Fruit fly (Drosophila melanogaster) whole organism, adult: ENCODE measurements around the gene CG1835.

Source experiments
- CG11617 ChIP-seq: fragments of 200-800 bp; sonication (Bioruptor generic); optimal IDR thresholded peaks from 2 replicates; lab custom pipeline; 2017; ENCODE audit warnings: mild to moderate bottlenecking, missing biosample characterization, missing genetic modification reagents, missing genetic modification characterization
- CG12768 ChIP-seq: fragments of 200-800 bp; sonication (Bioruptor generic); optimal IDR thresholded peaks from 2 replicates; lab custom pipeline; 2017; ENCODE audit warnings: missing biosample characterization, missing genetic modification characterization, mild to moderate bottlenecking, moderate library complexity, missing genetic modification reagents
- CG14711 ChIP-seq: fragments of 200-800 bp; sonication (Bioruptor generic); optimal IDR thresholded peaks from 2 replicates; lab custom pipeline; 2018; ENCODE audit warnings: missing biosample characterization, mild to moderate bottlenecking, missing genetic modification characterization, moderate library complexity
- CG1620 ChIP-seq: fragments of 200-800 bp; sonication (Bioruptor generic); optimal IDR thresholded peaks from 2 replicates; lab custom pipeline; 2016; ENCODE audit warnings: missing biosample characterization, missing genetic modification characterization
- CG33017 ChIP-seq: fragments of 200-800 bp; sonication (Bioruptor generic); optimal IDR thresholded peaks from 2 replicates; lab custom pipeline; 2018; ENCODE audit warnings: missing biosample characterization, mild to moderate bottlenecking, missing genetic modification characterization, moderate library complexity
- CG5204 ChIP-seq: fragments of 200-800 bp; sonication (Bioruptor generic); optimal IDR thresholded peaks from 2 replicates; lab custom pipeline; 2016; ENCODE audit warnings: missing biosample characterization, missing genetic modification characterization
- CG7045 ChIP-seq: fragments of 200-800 bp; sonication (Bioruptor generic); optimal IDR thresholded peaks from 2 replicates; lab custom pipeline; 2017; ENCODE audit warnings: missing biosample characterization, mild to moderate bottlenecking, missing genetic modification characterization
- CG7101 ChIP-seq: fragments of 200-800 bp; sonication (Bioruptor generic); optimal IDR thresholded peaks from 2 replicates; lab custom pipeline; 2018; ENCODE audit warnings: missing biosample characterization, mild to moderate bottlenecking, missing genetic modification characterization, moderate library complexity
- Clk ChIP-seq: fragments of 200-800 bp; sonication (Bioruptor generic); optimal IDR thresholded peaks from 2 replicates; lab custom pipeline; 2017; ENCODE audit warnings: missing biosample characterization, missing genetic modification characterization
- Crg-1 ChIP-seq: fragments of 200-800 bp; sonication (Bioruptor generic); optimal IDR thresholded peaks from 2 replicates; lab custom pipeline; 2016; ENCODE audit warnings: missing biosample characterization, missing genetic modification characterization
- Hr96 ChIP-seq: fragments of 200-800 bp; sonication (Bioruptor generic); optimal IDR thresholded peaks from 2 replicates; lab custom pipeline; 2016; ENCODE audit warnings: missing biosample characterization, missing genetic modification characterization
- Mnt ChIP-seq: fragments of 200-800 bp; sonication (Bioruptor generic); optimal IDR thresholded peaks from 2 replicates; lab custom pipeline; 2016; ENCODE audit warnings: missing biosample characterization, mild to moderate bottlenecking, missing genetic modification characterization
- bab1 ChIP-seq: fragments of 200-800 bp; sonication (Bioruptor generic); optimal IDR thresholded peaks from 3 replicates; lab custom pipeline; 2019; ENCODE audit warnings: missing biosample characterization, mild to moderate bottlenecking, missing genetic modification characterization, moderate library complexity
- cic ChIP-seq: fragments of 200-800 bp; sonication (Bioruptor generic); optimal IDR thresholded peaks from 2 replicates; lab custom pipeline; 2017; ENCODE audit warnings: missing biosample characterization, mild to moderate bottlenecking, missing genetic modification characterization, moderate library complexity
- cnc ChIP-seq, 2 experiments: fragments of >200 bp; optimal IDR thresholded peaks; 2 replicates each; lab custom pipeline; 2017
- kay ChIP-seq: fragments of 200-800 bp; sonication (Bioruptor generic); peaks from one replicate; lab custom pipeline; 2016; ENCODE audit warnings: missing biosample characterization, missing genetic modification characterization, borderline replicate concordance
- ovo ChIP-seq: fragments of 200-800 bp; sonication (Bioruptor generic); optimal IDR thresholded peaks from 2 replicates; lab custom pipeline; 2016; ENCODE audit warnings: missing biosample characterization, missing genetic modification characterization
- pad ChIP-seq: fragments of 200-800 bp; sonication (Bioruptor generic); optimal IDR thresholded peaks from 3 replicates; lab custom pipeline; 2017; ENCODE audit warnings: missing biosample characterization, missing genetic modification characterization, mild to moderate bottlenecking, moderate library complexity, missing genetic modification reagents
- tj ChIP-seq: fragments of 200-800 bp; sonication (Bioruptor generic); optimal IDR thresholded peaks from 3 replicates; lab custom pipeline; 2017; ENCODE audit warnings: missing biosample characterization, mild to moderate bottlenecking, missing genetic modification characterization, moderate library complexity
- toe ChIP-seq: fragments of 200-800 bp; sonication (Bioruptor generic); optimal IDR thresholded peaks from 2 replicates; lab custom pipeline; 2016; ENCODE audit warnings: missing biosample characterization, missing genetic modification characterization

Gene CG1835

dm6 chrX:20690454-20690853, 28.7 kb downstream of the CG1835 start, which contains the start of gene run:
Gene run, plus strand, starts transcription at chrX:20690670.
- TF ChIP-seq kay (GFP tag; lab: Kevin White, UChicago) (no peak), ovo (GFP tag; lab: Kevin White, UChicago) (no peak), cic (no peak)

- no peak for TF ChIP-seq kay (GFP tag; lab: Kevin White, UChicago)
- no peak for TF ChIP-seq Crg-1 (GFP tag; lab: Kevin White, UChicago)
- TF ChIP-seq Hr96 (GFP tag; lab: Kevin White, UChicago) = no peak
- TF ChIP-seq CG7045 (GFP tag; lab: Kevin White, UChicago) = no peak
- no peak for TF ChIP-seq CG5204 (GFP tag; lab: Kevin White, UChicago)
- TF ChIP-seq Clk = no peak
- no peak for TF ChIP-seq CG11617 (GFP tag; lab: Kevin White, UChicago)
- no peak for TF ChIP-seq cic
- no peak for TF ChIP-seq tj
- no peak for TF ChIP-seq CG7101 (tag; lab: Kevin White, UChicago)
- no peak for TF ChIP-seq CG33017 (tag; lab: Kevin White, UChicago)
- TF ChIP-seq bab1 (GFP tag; lab: Kevin White, UChicago) = no peak
- no peak for TF ChIP-seq Mnt
- TF ChIP-seq toe (GFP tag; lab: Kevin White, UChicago) = no peak
- no peak for TF ChIP-seq CG12768 (GFP tag; lab: Kevin White, UChicago)
- no peak for TF ChIP-seq CG14711 (tag; lab: Kevin White, UChicago)
- TF ChIP-seq CG1620 (GFP tag; lab: Kevin White, UChicago) = no peak
- TF ChIP-seq cnc (optimal IDR thresholded peaks at IDR 0.05; lab: Kevin White, UChicago) = no peak
- no peak for TF ChIP-seq pad (GFP tag; lab: Kevin White, UChicago)
- no peak for TF ChIP-seq ovo (GFP tag; lab: Kevin White, UChicago)
Measured at dm6 chrX:20691213-20691612, 29.5 kb downstream of the CG1835 start.

DNA sequence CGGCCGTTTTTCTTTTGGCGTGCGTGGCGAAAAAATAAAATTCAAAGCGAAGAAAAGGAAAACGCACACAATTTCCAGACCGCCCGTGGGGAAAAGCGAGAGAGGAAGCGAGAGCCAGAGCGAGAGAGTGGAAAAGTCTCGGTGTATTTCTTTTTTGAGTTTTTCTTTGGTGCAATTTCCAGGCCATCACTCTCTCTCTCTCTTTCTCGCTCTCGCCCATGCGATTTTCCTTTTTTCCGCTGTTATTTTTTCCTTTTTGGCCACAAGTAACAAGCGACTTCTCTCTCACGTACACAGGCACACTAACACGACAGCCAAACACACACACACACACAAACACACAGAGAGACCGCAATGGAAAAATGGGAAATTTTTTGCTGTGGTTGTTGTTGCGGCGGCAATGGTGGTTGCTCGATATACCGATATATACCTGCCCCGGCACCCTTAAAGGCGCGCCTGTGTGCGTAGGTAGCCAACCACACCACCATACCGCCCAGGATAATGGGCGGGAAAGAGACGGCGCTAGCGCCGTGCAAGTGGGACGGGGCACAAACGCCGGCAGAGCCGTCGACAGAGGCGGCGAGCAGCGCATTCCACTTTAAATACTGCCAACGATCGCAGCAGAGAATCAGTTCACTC, 32.2 kb downstream of the CG1835 start:
- no peak for TF ChIP-seq CG5204 (GFP tag; lab: Kevin White, UChicago)
- TF ChIP-seq CG12768 (GFP tag; lab: Kevin White, UChicago) = no peak
- no peak for TF ChIP-seq bab1 (GFP tag; lab: Kevin White, UChicago)
- TF ChIP-seq CG14711 (tag; lab: Kevin White, UChicago) = no peak
- no peak for TF ChIP-seq CG1620 (GFP tag; lab: Kevin White, UChicago)
- TF ChIP-seq CG11617 (GFP tag; lab: Kevin White, UChicago) = no peak
- TF ChIP-seq kay (GFP tag; lab: Kevin White, UChicago) = no peak
- no peak for TF ChIP-seq ovo (GFP tag; lab: Kevin White, UChicago)

DNA sequence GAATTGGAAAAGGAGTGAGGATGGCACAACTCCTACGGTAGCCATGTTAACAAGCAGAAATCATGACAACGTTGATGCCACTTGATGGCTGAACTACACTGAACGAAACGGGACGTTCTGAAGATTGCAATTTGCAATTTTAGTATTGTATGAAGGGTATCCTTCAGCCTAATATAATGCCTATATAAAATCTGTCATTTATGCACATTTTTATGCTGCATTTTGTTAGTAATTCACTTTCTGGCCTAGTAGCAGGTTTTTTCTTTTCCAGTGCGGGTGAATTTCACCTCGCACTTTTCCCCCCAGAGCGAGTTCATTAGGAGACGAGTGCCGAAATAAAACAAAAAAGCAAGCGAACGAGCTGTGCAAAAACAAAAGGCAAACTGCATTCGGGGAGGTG, 41.2 kb downstream of the CG1835 start:
- TF ChIP-seq CG12768 (GFP tag; lab: Kevin White, UChicago) (no peak), cnc (optimal IDR thresholded peaks at IDR 0.05; lab: Kevin White, UChicago) (no peak), cic (no peak), bab1 (GFP tag; lab: Kevin White, UChicago) (no peak), Clk (no peak), CG7101 (tag; lab: Kevin White, UChicago) (no peak), pad (GFP tag; lab: Kevin White, UChicago) (no peak), CG11617 (GFP tag; lab: Kevin White, UChicago) (no peak)

DNA sequence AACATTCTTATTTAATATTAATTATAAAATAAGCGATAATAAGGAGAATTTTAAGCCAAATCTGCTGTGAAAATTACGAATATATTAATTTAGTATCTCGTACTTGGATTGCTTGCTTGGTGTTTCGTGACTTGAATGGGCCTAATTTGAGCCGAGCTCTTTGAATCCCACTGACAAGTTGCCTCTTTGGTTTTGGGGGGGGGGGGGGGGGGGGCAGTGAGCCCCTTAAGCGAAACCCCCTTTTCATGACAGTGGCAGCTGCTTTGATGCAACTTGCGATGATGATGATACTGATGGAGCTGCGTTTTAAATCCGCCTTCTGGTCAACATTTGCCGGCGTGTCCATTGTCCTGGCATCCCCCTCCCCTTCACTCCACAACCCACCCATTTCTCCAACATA, 42.6 kb downstream of the CG1835 start:
- TF ChIP-seq toe (GFP tag; lab: Kevin White, UChicago) = no peak

- TF ChIP-seq Mnt = no peak
- no peak for TF ChIP-seq CG7101 (tag; lab: Kevin White, UChicago)
- no peak for TF ChIP-seq CG14711 (tag; lab: Kevin White, UChicago)
- TF ChIP-seq bab1 (GFP tag; lab: Kevin White, UChicago) = no peak
- TF ChIP-seq ovo (GFP tag; lab: Kevin White, UChicago) = no peak
- no peak for TF ChIP-seq CG12768 (GFP tag; lab: Kevin White, UChicago)
- TF ChIP-seq toe (GFP tag; lab: Kevin White, UChicago) = no peak
- TF ChIP-seq Clk = no peak
- no peak for TF ChIP-seq cic
- TF ChIP-seq pad (GFP tag; lab: Kevin White, UChicago) = no peak
- TF ChIP-seq CG33017 (tag; lab: Kevin White, UChicago) = no peak
- no peak for TF ChIP-seq cnc (optimal IDR thresholded peaks at IDR 0.05; lab: Kevin White, UChicago)
- no peak for TF ChIP-seq CG1620 (GFP tag; lab: Kevin White, UChicago)
- TF ChIP-seq tj = no peak
- no peak for TF ChIP-seq Crg-1 (GFP tag; lab: Kevin White, UChicago)
- TF ChIP-seq Hr96 (GFP tag; lab: Kevin White, UChicago) = no peak
- no peak for TF ChIP-seq CG7045 (GFP tag; lab: Kevin White, UChicago)
- TF ChIP-seq kay (GFP tag; lab: Kevin White, UChicago) = no peak
- TF ChIP-seq CG5204 (GFP tag; lab: Kevin White, UChicago) = no peak
Measured at dm6 chrX:20709682-20710081, 48.0 kb downstream of the CG1835 start.

dm6 chrX:20713317-20713716, 51.6 kb downstream of the CG1835 start:
- TF ChIP-seq CG7045 (GFP tag; lab: Kevin White, UChicago) (no peak), Mnt (no peak), CG33017 (tag; lab: Kevin White, UChicago) (no peak), cnc (optimal IDR thresholded peaks at IDR 0.05; lab: Kevin White, UChicago) (no peak), Clk (no peak), CG14711 (tag; lab: Kevin White, UChicago) (no peak)
